Fruit fly (Drosophila melanogaster): Measurements from ENCODE around the gene CG31142.

CG31142 gene

dm6 chr3R:23886270-23887095 is 42.6 kb upstream of the CG31142 start (continued):
- peak; percentile 96 for TF ChIP-seq Sox14 (GFP tag; optimal IDR thresholded peaks at IDR 0.05)
- TF ChIP-seq CG6808 (GFP tag; optimal IDR thresholded peaks at IDR 0.05): peak; percentile 96
- peak; percentile 98 for TF ChIP-seq topi (GFP tag; optimal IDR thresholded peaks at IDR 0.05)
- TF ChIP-seq achi (GFP tag; optimal IDR thresholded peaks at IDR 0.05): peak; percentile 95
- TF ChIP-seq ss (GFP tag; optimal IDR thresholded peaks at IDR 0.05): peak; percentile 95 to 96
- peak; percentile 92 for TF ChIP-seq CG11762 (GFP tag; optimal IDR thresholded peaks at IDR 0.05; ENCODE audit: insufficient read depth)
- peak; percentile 95 for TF ChIP-seq Eip93F (GFP tag; optimal IDR thresholded peaks at IDR 0.05)
- TF ChIP-seq CG10669 (GFP tag; optimal IDR thresholded peaks at IDR 0.05): peak; percentile 95
- TF ChIP-seq Blimp-1 (GFP tag; optimal IDR thresholded peaks at IDR 0.05): peak; percentile 84
- TF ChIP-seq CG32006 (GFP tag; optimal IDR thresholded peaks at IDR 0.05): peak; percentile 91
- TF ChIP-seq Eip75B (GFP tag; optimal IDR thresholded peaks at IDR 0.05): peak; percentile 98
- peak; percentile 95 for TF ChIP-seq vri (GFP tag; optimal IDR thresholded peaks at IDR 0.05)
- peak; percentile 95 for TF ChIP-seq CG3919 (GFP tag; optimal IDR thresholded peaks at IDR 0.05)

- TF ChIP-seq CG3032 (tag; optimal IDR thresholded peaks at IDR 0.05) (peak; percentile 95), fkh (GFP tag; optimal IDR thresholded peaks at IDR 0.05) (peak; percentile 46), cyc (GFP tag; optimal IDR thresholded peaks at IDR 0.05) (peak; percentile 90), eg (GFP tag; IDR thresholded peaks at IDR 0.05) (peak; percentile 98), pdm3 (GFP tag; optimal IDR thresholded peaks at IDR 0.05) (peak; percentile 91), Hr4 (GFP tag; optimal IDR thresholded peaks at IDR 0.05) (peak; percentile 90), CG11762 (GFP tag; optimal IDR thresholded peaks at IDR 0.05; ENCODE audit: insufficient read depth) (peak; percentile 86), OdsH (GFP tag; optimal IDR thresholded peaks at IDR 0.05) (peak; percentile 95), CG1621 (tag; optimal IDR thresholded peaks at IDR 0.05) (peak; percentile 86), CG4318 (GFP tag; optimal IDR thresholded peaks at IDR 0.05) (peak; percentile 92), Sox14 (GFP tag; optimal IDR thresholded peaks at IDR 0.05) (peak; percentile 88), lz (GFP tag; optimal IDR thresholded peaks at IDR 0.05) (peak; percentile 83), achi (GFP tag; optimal IDR thresholded peaks at IDR 0.05) (peak; percentile 94), Eip78C (GFP tag) (peak; percentile 98), CG8632 (GFP tag; optimal IDR thresholded peaks at IDR 0.05) (peak; percentile 88), Gug (GFP tag; IDR thresholded peaks at IDR 0.05) (peak; percentile 97), esn (GFP tag; optimal IDR thresholded peaks at IDR 0.05) (peak; percentile 91), CG31627 (GFP tag; optimal IDR thresholded peaks at IDR 0.05) (peak; percentile 81), spab (GFP tag; optimal IDR thresholded peaks at IDR 0.05) (peak; percentile 92), Eip93F (GFP tag; optimal IDR thresholded peaks at IDR 0.05) (peak; percentile 91), vri (GFP tag; optimal IDR thresholded peaks at IDR 0.05) (peak; percentile 67), net (GFP tag; optimal IDR thresholded peaks at IDR 0.05) (peak; percentile 90), ss (GFP tag; optimal IDR thresholded peaks at IDR 0.05) (peak; percentile 88 to 94), Hr38 (GFP tag; optimal IDR thresholded peaks at IDR 0.05) (no peak), CG11902 (GFP tag; optimal IDR thresholded peaks at IDR 0.05) (peak; percentile 75), CG3919 (GFP tag; optimal IDR thresholded peaks at IDR 0.05) (peak; percentile 93), salr (GFP tag; optimal IDR thresholded peaks at IDR 0.05) (peak; percentile 77 to 92), CG34406 (GFP tag; optimal IDR thresholded peaks at IDR 0.05) (peak; percentile 86), Blimp-1 (GFP tag; optimal IDR thresholded peaks at IDR 0.05) (peak; percentile 81), CG15336 (GFP tag; IDR thresholded peaks at IDR 0.05) (peak; percentile 98), CG16779 (tag; optimal IDR thresholded peaks at IDR 0.05) (peak; percentile 90), CG7368 (GFP tag; optimal IDR thresholded peaks at IDR 0.05) (peak; percentile 87), CG32006 (GFP tag; optimal IDR thresholded peaks at IDR 0.05) (peak; percentile 95), CG9139 (GFP tag; optimal IDR thresholded peaks at IDR 0.05) (peak; percentile 92), Ets96B (tag; optimal IDR thresholded peaks at IDR 0.05) (peak; percentile 94), CG6163 (GFP tag; IDR thresholded peaks at IDR 0.05) (peak; percentile 98), CG6854 (GFP tag; optimal IDR thresholded peaks at IDR 0.05) (peak; percentile 55), topi (GFP tag; optimal IDR thresholded peaks at IDR 0.05) (peak; percentile 90), CG8119 (GFP tag; IDR thresholded peaks at IDR 0.05) (peak; percentile 98), dac (GFP tag; optimal IDR thresholded peaks at IDR 0.05) (peak; percentile 84), Sox102F (GFP tag; optimal IDR thresholded peaks at IDR 0.05) (peak; percentile 86), CG10669 (GFP tag; optimal IDR thresholded peaks at IDR 0.05) (peak; percentile 91), CG10631 (GFP tag; optimal IDR thresholded peaks at IDR 0.05) (peak; percentile 96), CG6808 (GFP tag; optimal IDR thresholded peaks at IDR 0.05) (peak; percentile 91), Eip75B (GFP tag; optimal IDR thresholded peaks at IDR 0.05) (peak; percentile 89)
These were observed 42.0 kb upstream of the CG31142 start for dm6 chr3R:23887096-23887421.

Data from whole organism, prepupa.